Worm (Caenorhabditis elegans): ENCODE data around the gene F49F1.9.

Gene F49F1.9

DNA sequence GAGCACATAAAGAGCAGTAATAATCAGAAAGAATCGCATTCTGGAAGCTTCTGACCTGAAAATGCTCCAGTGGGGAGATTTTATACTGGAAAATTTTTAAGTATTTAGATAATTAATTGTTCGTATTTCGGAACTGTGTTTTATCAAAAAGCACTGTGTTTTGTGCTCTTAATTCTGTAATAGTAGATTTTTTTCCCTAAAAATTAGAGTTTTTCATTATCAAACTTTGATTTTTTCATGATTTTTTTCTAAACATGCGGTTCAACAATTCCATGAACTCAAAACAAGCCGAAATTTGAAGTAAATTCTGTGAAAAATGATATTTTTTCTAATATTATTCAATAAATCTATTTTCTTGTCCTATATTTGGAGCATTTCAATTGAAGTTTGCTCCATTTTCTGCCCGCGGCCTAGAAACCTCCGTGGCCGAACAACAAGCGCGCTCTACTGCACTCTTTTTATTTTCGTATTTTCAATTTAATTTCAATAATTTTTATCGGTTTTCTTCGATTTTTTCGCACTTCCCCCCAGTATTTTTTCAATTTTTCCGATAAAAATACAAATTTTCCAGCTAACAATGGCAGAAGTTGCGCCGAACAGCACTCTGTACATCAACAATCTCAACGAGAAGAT, 34.3 kb upstream of the F49F1.9 start, which contains the start of the genes K08D10.13 and rnp-2 (continued):
- TF ChIP-seq F10B5.3 (tag; optimal IDR thresholded peaks at IDR 0.05) (no peak), hmg-1.1 (GFP tag; IDR thresholded peaks at IDR 0.05) (no peak)

DNA sequence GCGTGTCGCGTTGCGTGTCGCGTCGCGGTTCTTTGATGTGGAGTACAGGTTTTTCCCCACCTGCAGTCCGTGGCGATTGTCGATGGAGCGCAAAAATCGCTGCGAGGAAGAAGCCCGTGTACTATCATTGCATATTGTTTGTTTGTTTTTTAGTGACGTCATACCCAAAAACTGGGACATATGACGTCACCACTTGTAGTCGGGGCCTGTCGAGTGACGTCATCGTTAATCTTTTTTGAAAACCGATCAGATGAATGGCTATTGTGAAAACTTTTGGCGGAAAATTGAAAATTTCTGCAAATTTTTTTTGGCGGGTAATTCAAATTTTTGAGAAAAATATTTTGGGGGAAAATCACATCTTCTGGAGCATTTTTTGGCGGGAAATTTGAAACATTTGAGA, 29.9 kb upstream of the F49F1.9 start:
- TF ChIP-seq dmd-6 (GFP tag; IDR thresholded peaks at IDR 0.05) (no peak), hmg-1.1 (GFP tag; IDR thresholded peaks at IDR 0.05) (no peak)

DNA sequence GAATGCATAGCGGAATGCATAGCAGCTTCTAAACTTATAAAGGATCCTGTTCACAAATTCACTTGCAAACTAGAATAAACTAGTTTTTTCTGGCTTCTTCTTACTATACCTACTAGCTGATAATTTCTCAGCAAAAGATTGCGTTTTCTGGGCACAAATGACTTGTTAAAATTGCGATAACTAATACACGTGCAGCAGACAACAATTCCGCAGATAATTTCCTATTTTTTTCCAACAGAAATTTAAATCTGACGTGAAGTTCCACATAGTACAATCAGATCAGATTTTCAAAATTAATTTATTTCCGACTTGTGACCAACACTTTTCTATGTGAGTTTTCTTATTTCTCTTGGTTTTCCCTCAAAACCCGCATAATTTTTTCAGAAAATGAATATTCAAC, 27.0 kb upstream of the F49F1.9 start, which contains the start of gene scrm-8:
Gene scrm-8, plus strand, starts transcription at position 301 of the 400 bp plus-strand sequence.
- TF ChIP-seq spr-3 (GFP tag; optimal IDR thresholded peaks at IDR 0.05) (no peak), nhr-41 (GFP tag; IDR thresholded peaks at IDR 0.05) (no peak), unc-130 (GFP tag; optimal IDR thresholded peaks at IDR 0.05) (no peak), dmd-9 (GFP tag; IDR thresholded peaks at IDR 0.05) (no peak), lin-39 (tag; optimal IDR thresholded peaks at IDR 0.05) (no peak), Y75B8A.6 (GFP tag; IDR thresholded peaks at IDR 0.05) (no peak), dmd-6 (GFP tag; IDR thresholded peaks at IDR 0.05) (no peak), dve-1 (tag; optimal IDR thresholded peaks at IDR 0.05; ENCODE audit: insufficient read depth) (no peak), F10B5.3 (tag; optimal IDR thresholded peaks at IDR 0.05) (no peak), ces-1 (GFP tag; optimal IDR thresholded peaks at IDR 0.05) (no peak), T26A8.4 (GFP tag; IDR thresholded peaks at IDR 0.05) (no peak), snpc-4 (tag; optimal IDR thresholded peaks at IDR 0.05) (no peak)

DNA sequence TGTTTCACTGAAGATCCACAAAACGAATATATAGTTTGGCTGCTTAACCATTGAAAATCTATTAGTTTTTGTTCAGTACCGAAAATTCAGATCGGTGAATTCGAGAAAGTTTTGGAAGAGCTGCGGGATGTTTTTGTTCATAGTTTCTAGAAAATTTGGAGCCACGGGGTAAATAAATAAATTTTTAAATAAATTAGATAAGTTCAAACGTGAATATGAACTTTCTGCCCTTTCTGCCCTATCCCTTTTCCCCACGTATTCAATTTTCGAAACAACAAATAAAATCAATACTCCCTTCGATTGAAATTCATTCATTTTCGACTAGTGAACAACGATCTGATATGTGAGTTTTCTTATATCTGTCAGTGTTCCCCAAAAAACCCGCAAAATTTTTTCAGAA, 24.7 kb upstream of the F49F1.9 start, which contains the start of gene scrm-5:
Gene scrm-5, plus strand, starts transcription at position 301 of the 400 bp plus-strand sequence.
- TF ChIP-seq fos-1 (tag; optimal IDR thresholded peaks at IDR 0.05) = no peak
- TF ChIP-seq nhr-6 (tag; optimal IDR thresholded peaks at IDR 0.05) = no peak
- no peak for TF ChIP-seq gei-8 (GFP tag; optimal IDR thresholded peaks at IDR 0.05)
- no peak for TF ChIP-seq egl-43 (GFP tag; IDR thresholded peaks at IDR 0.05)
- no peak for TF ChIP-seq skn-1 (tag; optimal IDR thresholded peaks at IDR 0.05)
- TF ChIP-seq zip-11 (GFP tag; IDR thresholded peaks at IDR 0.05) = no peak
- no peak for TF ChIP-seq spr-1 (tag; optimal IDR thresholded peaks at IDR 0.05)
- no peak for TF ChIP-seq set-16 (GFP tag; IDR thresholded peaks at IDR 0.05)
- no peak for TF ChIP-seq ceh-32 (tag; optimal IDR thresholded peaks at IDR 0.05; ENCODE audit: poor library complexity)
- no peak for TF ChIP-seq F49E8.2 (tag; optimal IDR thresholded peaks at IDR 0.05; ENCODE audit: borderline replicate concordance)
- TF ChIP-seq T20F7.1 (GFP tag; optimal IDR thresholded peaks at IDR 0.05) = no peak
- TF ChIP-seq rbr-2 (tag; optimal IDR thresholded peaks at IDR 0.05) = no peak
- no peak for TF ChIP-seq madf-5 (GFP tag; IDR thresholded peaks at IDR 0.05)
- TF ChIP-seq ctbp-1 (GFP tag; IDR thresholded peaks at IDR 0.05) = no peak
- TF ChIP-seq saeg-2 (GFP tag; IDR thresholded peaks at IDR 0.05) = no peak
- TF ChIP-seq lim-7 (GFP tag; IDR thresholded peaks at IDR 0.05) = no peak
- no peak for TF ChIP-seq mep-1 (tag; optimal IDR thresholded peaks at IDR 0.05)
- no peak for TF ChIP-seq unc-130 (GFP tag; optimal IDR thresholded peaks at IDR 0.05)
- no peak for TF ChIP-seq ZK546.5 (tag; optimal IDR thresholded peaks at IDR 0.05)
- TF ChIP-seq F44E2.7 (GFP tag; IDR thresholded peaks at IDR 0.05) = no peak

DNA sequence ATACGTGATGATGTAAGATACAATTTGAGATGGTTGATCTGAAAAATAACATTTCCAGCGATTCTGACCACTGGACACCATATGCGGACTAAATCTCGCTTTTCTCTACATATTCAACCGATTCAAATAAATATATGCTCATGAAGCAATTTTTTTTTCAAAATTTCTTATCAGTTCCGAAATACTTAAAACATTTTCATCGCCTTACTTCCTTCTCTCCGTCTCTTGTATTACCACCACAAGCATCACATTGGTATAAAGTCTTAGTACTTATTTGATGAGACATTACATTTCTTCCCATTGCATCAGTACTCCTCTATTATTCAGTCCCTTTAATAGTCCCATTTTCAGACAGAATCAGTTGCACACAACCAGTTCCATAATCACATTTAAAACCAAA, 17.3 kb upstream of the F49F1.9 start, which contains the start of gene K08D10.14:
Gene K08D10.14, plus strand, starts transcription at position 301 of the 400 bp plus-strand sequence.
- no peak for TF ChIP-seq sdz-12 (GFP tag; optimal IDR thresholded peaks at IDR 0.05)
- no peak for TF ChIP-seq set-16 (GFP tag; IDR thresholded peaks at IDR 0.05)
- no peak for TF ChIP-seq F44E2.7 (GFP tag; IDR thresholded peaks at IDR 0.05)
- TF ChIP-seq nhr-42 (GFP tag; IDR thresholded peaks at IDR 0.05) = no peak
- TF ChIP-seq tag-97 (GFP tag; IDR thresholded peaks at IDR 0.05) = no peak
- TF ChIP-seq unc-62 (GFP tag; optimal IDR thresholded peaks at IDR 0.05 in 1 of 2) = no peak
- no peak for TF ChIP-seq unc-62 (tag; optimal IDR thresholded peaks at IDR 0.05)
- no peak for TF ChIP-seq T20F7.1 (GFP tag; optimal IDR thresholded peaks at IDR 0.05)
- TF ChIP-seq nhr-237 (tag; optimal IDR thresholded peaks at IDR 0.05) = no peak

Measured in whole organism, L4 larva.